Worm (Caenorhabditis elegans) whole organism, late embryonic: Measurements from ENCODE around the gene T21E8.7.

ENCODE experiments used
- F13H6.1 ChIP-seq: sonication (generic microtip); optimal IDR thresholded peaks from 2 replicates; lab custom pipeline; 2016; ENCODE audit warnings: missing genetic modification characterization, missing compliant biosample characterization
- ama-1 ChIP-seq: fragments of 150-350 bp; optimal IDR thresholded peaks from 2 replicates; lab custom pipeline; 2014
- ets-4 ChIP-seq: sonication (generic microtip); optimal IDR thresholded peaks from 2 replicates; lab custom pipeline; 2016; ENCODE audit warnings: missing genetic modification characterization, missing compliant biosample characterization
- eyg-1 ChIP-seq: sonication (generic microtip); optimal IDR thresholded peaks from 2 replicates; lab custom pipeline; 2016; ENCODE audit warnings: missing genotype, missing genetic modification characterization, missing compliant biosample characterization
- gmeb-2 ChIP-seq: sonication (generic microtip); optimal IDR thresholded peaks from 2 replicates; lab custom pipeline; 2016; ENCODE audit warnings: missing genetic modification characterization, inconsistent platforms, missing compliant biosample characterization
- hlh-15 ChIP-seq: sonication (generic microtip); optimal IDR thresholded peaks from 2 replicates; lab custom pipeline; 2016; ENCODE audit warnings: missing genetic modification characterization, missing compliant biosample characterization
- hlh-8 ChIP-seq: sonication (generic microtip); optimal IDR thresholded peaks from 2 replicates; lab custom pipeline; 2016; ENCODE audit warnings: missing genotype, missing genetic modification characterization, missing compliant biosample characterization
- pag-3 ChIP-seq: sonication (generic microtip); optimal IDR thresholded peaks from 2 replicates; lab custom pipeline; 2016; ENCODE audit warnings: missing compliant biosample characterization, missing genetic modification characterization, borderline replicate concordance
- pqm-1 ChIP-seq: sonication (generic microtip); optimal IDR thresholded peaks from 2 replicates; lab custom pipeline; 2016; ENCODE audit warnings: missing genetic modification characterization, missing compliant biosample characterization
- sox-2 ChIP-seq: fragments of 200-800 bp; sonication (Bioruptor generic); IDR thresholded peaks from 2 replicates; pipeline ENCODE4 v1.3.6; 2022; ENCODE audit warnings: missing genetic modification reagents, missing genetic modification characterization, missing compliant biosample characterization
- tbx-2 ChIP-seq: sonication (generic microtip); optimal IDR thresholded peaks from 2 replicates; lab custom pipeline; 2016; ENCODE audit warnings: missing genetic modification characterization, missing compliant biosample characterization
- unc-86 ChIP-seq: sonication (generic microtip); optimal IDR thresholded peaks from 2 replicates; lab custom pipeline; 2016; ENCODE audit warnings: missing genetic modification characterization, missing compliant biosample characterization

- no peak for TF ChIP-seq pqm-1
- no peak for TF ChIP-seq F13H6.1 (tag; lab: Kevin White, UChicago)
- TF ChIP-seq sox-2 (GFP tag; lab: Robert Waterston, UW): no peak
- TF ChIP-seq ets-4: no peak
- TF ChIP-seq ama-1: no peak
- TF ChIP-seq pag-3 (tag; lab: Kevin White, UChicago): no peak
- no peak for TF ChIP-seq unc-86 (tag; lab: Kevin White, UChicago)
- no peak for TF ChIP-seq hlh-8 (tag; lab: Kevin White, UChicago)
- TF ChIP-seq hlh-15 (tag; lab: Kevin White, UChicago): no peak
- no peak for TF ChIP-seq eyg-1
- no peak for TF ChIP-seq gmeb-2 (tag; lab: Kevin White, UChicago)
- no peak for TF ChIP-seq tbx-2
Observed at ce11 chrX:10890456-10890855, 7.2 kb downstream of the T21E8.7 start, which contains the start of gene F47B10.5.
